Fruit fly (Drosophila melanogaster) whole organism, embryonic: ENCODE results near the gene BomT3.

ENCODE experiments used
- ATbp ChIP-seq: fragments of 200-800 bp; sonication (Bioruptor generic); optimal IDR thresholded peaks from 2 replicates; lab custom pipeline; 2017; ENCODE audit warnings: missing biosample characterization, mild to moderate bottlenecking, missing genetic modification characterization, missing genetic modification reagents
- Asciz ChIP-seq: fragments of 200-800 bp; sonication (Bioruptor generic); optimal IDR thresholded peaks from 2 replicates; lab custom pipeline; 2017; ENCODE audit warnings: missing biosample characterization, mild to moderate bottlenecking, missing genetic modification characterization, missing genetic modification reagents
- Bdp1 ChIP-seq: fragments of 200-800 bp; sonication (Bioruptor generic); optimal IDR thresholded peaks from 3 replicates; lab custom pipeline; 2016; ENCODE audit warnings: missing biosample characterization, missing genetic modification characterization
- CG10274 ChIP-seq: fragments of 200-800 bp; sonication (Bioruptor generic); optimal IDR thresholded peaks from 3 replicates; lab custom pipeline; 2017; ENCODE audit warnings: missing biosample characterization, mild to moderate bottlenecking, missing genetic modification characterization
- CG10321 ChIP-seq: fragments of 200-800 bp; sonication (Bioruptor generic); IDR thresholded peaks from 2 replicates; pipeline ENCODE4 v1.3.6; 2022; ENCODE audit warnings: missing biosample characterization, missing genetic modification characterization
- CG12299 ChIP-seq: fragments of 200-800 bp; sonication (Bioruptor generic); optimal IDR thresholded peaks from 2 replicates; lab custom pipeline; 2018; ENCODE audit warnings: missing biosample characterization, mild to moderate bottlenecking, missing genetic modification characterization
- CG12942 ChIP-seq: fragments of 200-800 bp; sonication (Bioruptor generic); optimal IDR thresholded peaks from 3 replicates; lab custom pipeline; 2016; ENCODE audit warnings: missing biosample characterization, missing genetic modification characterization
- CG13894 ChIP-seq: fragments of 200-800 bp; sonication (Bioruptor generic); optimal IDR thresholded peaks from 3 replicates; lab custom pipeline; 2018; ENCODE audit warnings: missing biosample characterization, mild to moderate bottlenecking, missing genetic modification characterization, moderate library complexity
- CG14710 ChIP-seq: fragments of 200-800 bp; sonication (Bioruptor generic); optimal IDR thresholded peaks from 3 replicates; lab custom pipeline; 2019; ENCODE audit warnings: missing biosample characterization, mild to moderate bottlenecking, missing genetic modification characterization, moderate library complexity
- CG15269 ChIP-seq: fragments of 200-800 bp; sonication (Bioruptor generic); optimal IDR thresholded peaks from 2 replicates; lab custom pipeline; 2018; ENCODE audit warnings: missing biosample characterization, mild to moderate bottlenecking, missing genetic modification characterization, moderate library complexity
- CG17612 ChIP-seq: fragments of 200-800 bp; sonication (Bioruptor generic); IDR thresholded peaks from 2 replicates; pipeline ENCODE4 v1.3.6; 2022; ENCODE audit warnings: missing biosample characterization, missing genetic modification characterization
- CG1792 ChIP-seq: fragments of 200-800 bp; sonication (Bioruptor generic); optimal IDR thresholded peaks from 2 replicates; lab custom pipeline; 2016; ENCODE audit warnings: missing biosample characterization, missing genetic modification characterization
- CG2202 ChIP-seq: fragments of 200-800 bp; sonication (Bioruptor generic); optimal IDR thresholded peaks from 2 replicates; lab custom pipeline; 2018; ENCODE audit warnings: missing biosample characterization, mild to moderate bottlenecking, missing genetic modification characterization
- CG2712 ChIP-seq: fragments of 200-800 bp; optimal IDR thresholded peaks from 3 replicates; lab custom pipeline; 2019; ENCODE audit warnings: missing biosample characterization, mild to moderate bottlenecking, missing genetic modification characterization, moderate library complexity
- CG30403 ChIP-seq: fragments of 200-800 bp; sonication (Bioruptor generic); optimal IDR thresholded peaks from 3 replicates; lab custom pipeline; 2016; ENCODE audit warnings: missing biosample characterization, missing genetic modification characterization
- CG31441 ChIP-seq: fragments of 200-800 bp; sonication (Bioruptor generic); IDR thresholded peaks from 2 replicates; pipeline ENCODE4 v1.3.6; 2022; ENCODE audit warnings: missing biosample characterization, missing genetic modification characterization
- CG32532 ChIP-seq: fragments of 200-800 bp; sonication (Bioruptor generic); IDR thresholded peaks from 2 replicates; pipeline ENCODE4 v1.3.6; 2022; ENCODE audit warnings: missing biosample characterization, missing genetic modification characterization
- CG4404 ChIP-seq: fragments of 200-800 bp; sonication (Bioruptor generic); IDR thresholded peaks from 2 replicates; pipeline ENCODE4 v1.3.6; 2022; ENCODE audit warnings: missing biosample characterization, missing genetic modification characterization
- Deaf1 ChIP-seq: fragments of 200-800 bp; optimal IDR thresholded peaks from 3 replicates; lab custom pipeline; 2019; ENCODE audit warnings: missing biosample characterization, mild to moderate bottlenecking, missing genetic modification characterization, moderate library complexity
- Dek ChIP-seq: fragments of 200-800 bp; sonication (Bioruptor generic); optimal IDR thresholded peaks from 3 replicates; lab custom pipeline; 2019; ENCODE audit warnings: missing biosample characterization, mild to moderate bottlenecking, missing genetic modification characterization, moderate library complexity
- Dfd ChIP-seq, 2 experiments: fragments of >200 bp; optimal IDR thresholded peaks; 2 replicates each; lab custom pipeline; 2017; ENCODE audit warnings: missing biosample characterization in 2 of 2, missing genetic modification characterization in 2 of 2
- E2f2 ChIP-seq: fragments of 200-800 bp; sonication (Bioruptor generic); IDR thresholded peaks from 2 replicates; pipeline ENCODE4 v1.3.6; 2022; ENCODE audit warnings: missing biosample characterization, missing genetic modification characterization
- Elba2 ChIP-seq: fragments of 200-800 bp; sonication (Bioruptor generic); optimal IDR thresholded peaks from 3 replicates; lab custom pipeline; 2016; ENCODE audit warnings: missing biosample characterization, missing genetic modification characterization
- Ets65A ChIP-seq: fragments of 200-800 bp; sonication (Bioruptor generic); peaks from one replicate; lab custom pipeline; 2016; ENCODE audit warnings: missing biosample characterization, missing genetic modification characterization
- HLHmδ ChIP-seq: fragments of 200-800 bp; sonication (Bioruptor generic); optimal IDR thresholded peaks from 2 replicates; lab custom pipeline; 2018; ENCODE audit warnings: missing biosample characterization, mild to moderate bottlenecking, missing genetic modification characterization, moderate library complexity
- Hey ChIP-seq: fragments of 200-800 bp; sonication (Bioruptor generic); optimal IDR thresholded peaks from 3 replicates; lab custom pipeline; 2018; ENCODE audit warnings: missing biosample characterization, mild to moderate bottlenecking, missing genetic modification characterization
- HmgD ChIP-seq: fragments of 200-800 bp; sonication (Bioruptor generic); optimal IDR thresholded peaks from 3 replicates; lab custom pipeline; 2016; ENCODE audit warnings: missing biosample characterization, missing genetic modification characterization
- Hmr ChIP-seq: fragments of 200-800 bp; sonication (Bioruptor generic); optimal IDR thresholded peaks from 3 replicates; lab custom pipeline; 2017; ENCODE audit warnings: mild to moderate bottlenecking, missing biosample characterization, missing genetic modification reagents, missing genetic modification characterization
- Lpt ChIP-seq: fragments of >200 bp; optimal IDR thresholded peaks from 2 replicates; lab custom pipeline; 2018; ENCODE audit warnings: missing biosample characterization, missing genetic modification characterization
- MBD-R2 ChIP-seq: fragments of 200-800 bp; sonication (Bioruptor generic); IDR thresholded peaks from 2 replicates; pipeline ENCODE4 v1.3.6; 2022; ENCODE audit warnings: missing biosample characterization, missing genetic modification characterization
- NfI ChIP-seq: fragments of 200-800 bp; sonication (Bioruptor generic); optimal IDR thresholded peaks from 3 replicates; lab custom pipeline; 2018; ENCODE audit warnings: missing biosample characterization, mild to moderate bottlenecking, missing genetic modification characterization, moderate library complexity
- Ravus ChIP-seq: fragments of 200-800 bp; sonication (Bioruptor generic); IDR thresholded peaks from 2 replicates; pipeline ENCODE4 v1.3.6; 2022; ENCODE audit warnings: missing biosample characterization, missing genetic modification characterization
- Six4 ChIP-seq: fragments of 200-800 bp; sonication (Bioruptor generic); optimal IDR thresholded peaks from 2 replicates; lab custom pipeline; 2016; ENCODE audit warnings: missing biosample characterization, missing genetic modification characterization
- al ChIP-seq: fragments of 200-800 bp; sonication (Bioruptor generic); IDR thresholded peaks from 2 replicates; pipeline ENCODE4 v1.3.6; 2022; ENCODE audit warnings: missing biosample characterization, missing genetic modification characterization
- croc ChIP-seq: fragments of 200-800 bp; sonication (Bioruptor generic); conservative IDR thresholded peaks from 3 replicates; pipeline ENCODE4 v1.3.6; 2022; ENCODE audit warnings: missing biosample characterization, missing genetic modification characterization
- dan ChIP-seq: fragments of 200-800 bp; sonication (Bioruptor generic); IDR thresholded peaks from 2 replicates; pipeline ENCODE4 v1.3.6; 2022; ENCODE audit warnings: missing biosample characterization, missing genetic modification characterization
- dimm ChIP-seq: fragments of 200-800 bp; sonication (Bioruptor generic); IDR thresholded peaks from 2 replicates; pipeline ENCODE4 v1.3.6; 2022; ENCODE audit warnings: missing biosample characterization, missing genetic modification characterization
- disco-r ChIP-seq: fragments of 200-800 bp; sonication (Bioruptor generic); optimal IDR thresholded peaks from 2 replicates; lab custom pipeline; 2016; ENCODE audit warnings: missing biosample characterization, missing genetic modification characterization
- dysf ChIP-seq: fragments of 200-800 bp; sonication (Bioruptor generic); IDR thresholded peaks from 3 replicates; pipeline ENCODE4 v1.3.6; 2022; ENCODE audit warnings: missing biosample characterization, missing genetic modification characterization
- gce ChIP-seq: fragments of 200-800 bp; sonication (Bioruptor generic); IDR thresholded peaks from 3 replicates; pipeline ENCODE4 v1.3.6; 2022; ENCODE audit warnings: missing biosample characterization, missing genetic modification characterization
- gem ChIP-seq: fragments of 200-800 bp; sonication (Bioruptor generic); optimal IDR thresholded peaks from 2 replicates; lab custom pipeline; 2019; ENCODE audit warnings: missing biosample characterization, mild to moderate bottlenecking, missing genetic modification characterization, moderate library complexity
- gro ChIP-seq: fragments of 200-800 bp; sonication (Bioruptor generic); optimal IDR thresholded peaks from 2 replicates; lab custom pipeline; 2016; ENCODE audit warnings: missing biosample characterization, missing genetic modification characterization
- gsb-n ChIP-seq: fragments of 200-800 bp; sonication (Bioruptor generic); optimal IDR thresholded peaks from 3 replicates; lab custom pipeline; 2018; ENCODE audit warnings: missing biosample characterization, mild to moderate bottlenecking, missing genetic modification characterization
- hbn ChIP-seq: fragments of 200-800 bp; sonication (Bioruptor generic); IDR thresholded peaks from 2 replicates; pipeline ENCODE4 v1.3.6; 2022; ENCODE audit warnings: missing biosample characterization, missing genetic modification characterization; ENCODE audit not compliant: partially characterized antibody
- her ChIP-seq: fragments of 200-800 bp; sonication (Bioruptor generic); optimal IDR thresholded peaks from 2 replicates; lab custom pipeline; 2016; ENCODE audit warnings: missing biosample characterization, missing genetic modification characterization
- kni ChIP-seq: fragments of 200-800 bp; sonication (Bioruptor generic); optimal IDR thresholded peaks from 3 replicates; lab custom pipeline; 2017; ENCODE audit warnings: mild to moderate bottlenecking, missing biosample characterization, missing genetic modification reagents, missing genetic modification characterization
- mirr ChIP-seq: fragments of 200-800 bp; sonication (Bioruptor generic); optimal IDR thresholded peaks from 3 replicates; lab custom pipeline; 2018; ENCODE audit warnings: missing biosample characterization, mild to moderate bottlenecking, missing genetic modification characterization
- nmo ChIP-seq: fragments of 200-800 bp; sonication (Bioruptor generic); optimal IDR thresholded peaks from 2 replicates; lab custom pipeline; 2018; ENCODE audit warnings: missing biosample characterization, mild to moderate bottlenecking, missing genetic modification characterization, moderate library complexity
- otp ChIP-seq: fragments of 200-800 bp; sonication (Bioruptor generic); IDR thresholded peaks from 3 replicates; pipeline ENCODE4, ENCODE4 v1.3.6; 2022; ENCODE audit warnings: missing biosample characterization, missing genetic modification characterization
- peb ChIP-seq: fragments of 200-800 bp; sonication (Bioruptor generic); IDR thresholded peaks from 2 replicates; pipeline ENCODE4 v1.3.6; 2022; ENCODE audit warnings: missing biosample characterization, missing genetic modification characterization
- salm ChIP-seq: fragments of 200-800 bp; sonication (Bioruptor generic); optimal IDR thresholded peaks from 2 replicates; lab custom pipeline; 2018; ENCODE audit warnings: missing biosample characterization, mild to moderate bottlenecking, missing genetic modification characterization
- schlank ChIP-seq: fragments of 200-800 bp; sonication (Bioruptor generic); optimal IDR thresholded peaks from 2 replicates; lab custom pipeline; 2018; ENCODE audit warnings: missing biosample characterization, mild to moderate bottlenecking, missing genetic modification characterization
- sqz ChIP-seq: fragments of 200-800 bp; sonication (Bioruptor generic); optimal IDR thresholded peaks from 3 replicates; lab custom pipeline; 2018; ENCODE audit warnings: missing biosample characterization, mild to moderate bottlenecking, missing genetic modification characterization

The BomT3 gene

DNA sequence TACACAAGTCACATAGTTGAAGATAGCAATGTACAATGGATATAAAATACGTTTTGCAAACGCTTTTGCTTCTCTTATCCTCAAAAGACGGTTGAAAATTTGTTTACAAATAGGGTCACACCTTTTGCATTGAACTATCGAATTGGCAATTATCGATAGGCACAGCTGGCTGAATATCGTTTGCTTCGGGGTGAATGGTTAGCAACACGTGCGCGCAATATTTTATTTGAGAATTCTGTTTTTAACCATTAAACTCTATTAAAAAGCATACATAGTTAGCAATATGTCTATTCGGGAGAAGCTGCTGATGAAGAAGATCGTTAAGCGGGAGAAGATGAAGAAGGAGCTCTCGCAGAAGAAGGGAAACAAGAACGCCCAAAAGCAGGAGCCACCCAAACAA lies 50.6 kb downstream of the BomT3 start (continued):
- no peak for TF ChIP-seq dimm (GFP tag; lab: Robert Waterston, UW)
- no peak for TF ChIP-seq Dfd (GFP tag; optimal IDR thresholded peaks at IDR 0.05; lab: Kevin White, UChicago)
- TF ChIP-seq ATbp (GFP tag; lab: Kevin White, UChicago), result no peak
- TF ChIP-seq Hey (tag; lab: Kevin White, UChicago), result no peak
- TF ChIP-seq Bdp1 (GFP tag; lab: Kevin White, UChicago), result no peak
- TF ChIP-seq CG4404 (GFP tag; lab: Robert Waterston, UW), result no peak
- no peak for TF ChIP-seq CG2712
- TF ChIP-seq hbn (GFP tag; lab: Robert Waterston, UW), result peak; percentile 73
- TF ChIP-seq HLHmδ (GFP tag; lab: Kevin White, UChicago), result no peak
- peak; percentile 25 for TF ChIP-seq nmo (GFP tag; lab: Kevin White, UChicago)
- no peak for TF ChIP-seq dysf
- TF ChIP-seq CG15269 (tag; lab: Kevin White, UChicago), result no peak
- no peak for TF ChIP-seq peb
- no peak for TF ChIP-seq CG2202 (tag; lab: Kevin White, UChicago)
- TF ChIP-seq schlank, result no peak
- TF ChIP-seq kni, result no peak
- no peak for TF ChIP-seq CG32532 (GFP tag; lab: Robert Waterston, UW)
- no peak for TF ChIP-seq Deaf1 (tag; lab: Kevin White, UChicago)
- TF ChIP-seq Hmr (GFP tag; lab: Kevin White, UChicago), result no peak
- TF ChIP-seq MBD-R2 (GFP tag; lab: Robert Waterston, UW), result peak; percentile 77
- TF ChIP-seq CG13894, result no peak
- no peak for TF ChIP-seq sqz (GFP tag; lab: Kevin White, UChicago)
- no peak for TF ChIP-seq NfI (GFP tag; lab: Kevin White, UChicago)
- TF ChIP-seq Dek (tag; lab: Kevin White, UChicago), result no peak
- TF ChIP-seq CG10274 (GFP tag; lab: Kevin White, UChicago), result no peak
- no peak for TF ChIP-seq CG12942 (GFP tag; lab: Kevin White, UChicago)
- TF ChIP-seq CG17612 (GFP tag; lab: Robert Waterston, UW), result no peak
- no peak for TF ChIP-seq CG10321 (GFP tag; lab: Robert Waterston, UW)
- no peak for TF ChIP-seq mirr (GFP tag; lab: Kevin White, UChicago)
- TF ChIP-seq CG12299 (tag; lab: Kevin White, UChicago), result no peak
- no peak for TF ChIP-seq Ravus
- no peak for TF ChIP-seq Ets65A (GFP tag; lab: Kevin White, UChicago)
- no peak for TF ChIP-seq croc (GFP tag; lab: Robert Waterston, UW)
- TF ChIP-seq otp (GFP tag; lab: Robert Waterston, UW), result no peak
- no peak for TF ChIP-seq Asciz (GFP tag; lab: Kevin White, UChicago)
- TF ChIP-seq salm (tag; lab: Kevin White, UChicago), result no peak
- no peak for TF ChIP-seq her (GFP tag; lab: Kevin White, UChicago)
- no peak for TF ChIP-seq gce (GFP tag; lab: Robert Waterston, UW)
- TF ChIP-seq CG30403 (GFP tag; lab: Kevin White, UChicago), result no peak
- TF ChIP-seq Six4, result no peak
- no peak for TF ChIP-seq Lpt
- no peak for TF ChIP-seq CG31441 (GFP tag; lab: Robert Waterston, UW)
- TF ChIP-seq gem (tag; lab: Kevin White, UChicago), result no peak
- no peak for TF ChIP-seq disco-r (GFP tag; lab: Kevin White, UChicago)
- TF ChIP-seq HmgD, result no peak
- no peak for TF ChIP-seq dan (GFP tag; lab: Robert Waterston, UW)
- TF ChIP-seq gsb-n (tag; lab: Kevin White, UChicago), result no peak
- TF ChIP-seq CG1792, result no peak
- TF ChIP-seq Elba2 (GFP tag; lab: Kevin White, UChicago), result no peak
- peak; percentile 69 for TF ChIP-seq CG14710 (tag; lab: Kevin White, UChicago)
- TF ChIP-seq E2f2 (GFP tag; lab: Robert Waterston, UW), result peak; percentile 77
- no peak for TF ChIP-seq gro (GFP tag; lab: Kevin White, UChicago)
- no peak for TF ChIP-seq al (GFP tag; lab: Robert Waterston, UW)
